Fruit fly (Drosophila melanogaster) whole organism, embryonic: ENCODE data around the gene CG3862.

Experiments used
- B-H2 ChIP-seq: fragments of 200-800 bp; sonication (Bioruptor generic); optimal IDR thresholded peaks from 2 replicates; lab custom pipeline; 2018; ENCODE audit warnings: missing biosample characterization, mild to moderate bottlenecking, missing genetic modification characterization
- Bgb ChIP-seq: fragments of 200-800 bp; sonication (Bioruptor generic); IDR thresholded peaks from 2 replicates; pipeline ENCODE4 v1.3.6; 2022; ENCODE audit warnings: missing biosample characterization, missing genetic modification characterization; ENCODE audit not compliant: partially characterized antibody
- CG10979 ChIP-seq: fragments of 200-800 bp; sonication (Bioruptor generic); optimal IDR thresholded peaks from 2 replicates; lab custom pipeline; 2018; ENCODE audit warnings: missing biosample characterization, mild to moderate bottlenecking, missing genetic modification characterization, moderate library complexity
- CG12071 ChIP-seq: fragments of 200-800 bp; sonication (Bioruptor generic); optimal IDR thresholded peaks from 3 replicates; lab custom pipeline; 2018; ENCODE audit warnings: missing biosample characterization, mild to moderate bottlenecking, missing genetic modification characterization
- CG13287 ChIP-seq: fragments of 200-800 bp; sonication (Bioruptor generic); IDR thresholded peaks from 2 replicates; pipeline ENCODE4 v1.3.6; 2022; ENCODE audit warnings: missing biosample characterization, missing genetic modification characterization; ENCODE audit not compliant: partially characterized antibody
- CG13624 ChIP-seq: fragments of 200-800 bp; sonication (Bioruptor generic); optimal IDR thresholded peaks from 2 replicates; lab custom pipeline; 2016; ENCODE audit warnings: missing biosample characterization, missing genetic modification characterization
- CG14860 ChIP-seq: fragments of 200-800 bp; sonication (Bioruptor generic); IDR thresholded peaks from 3 replicates; pipeline ENCODE4 v1.3.6; 2022; ENCODE audit warnings: missing biosample characterization, missing genetic modification characterization; ENCODE audit not compliant: partially characterized antibody
- CG1529 ChIP-seq: fragments of 200-800 bp; sonication (Bioruptor generic); optimal IDR thresholded peaks from 3 replicates; lab custom pipeline; 2018; ENCODE audit warnings: missing biosample characterization, missing genetic modification characterization
- CG15479 ChIP-seq: fragments of 200-800 bp; sonication (Bioruptor generic); optimal IDR thresholded peaks from 3 replicates; lab custom pipeline; 2019; ENCODE audit warnings: missing biosample characterization, mild to moderate bottlenecking, missing genetic modification characterization, moderate library complexity
- CG17328 ChIP-seq: fragments of 200-800 bp; sonication (Bioruptor generic); IDR thresholded peaks from 2 replicates; pipeline ENCODE4 v1.3.6; 2022; ENCODE audit warnings: missing biosample characterization, missing genetic modification characterization
- CG17359 ChIP-seq: fragments of 200-800 bp; sonication (Bioruptor generic); optimal IDR thresholded peaks from 3 replicates; lab custom pipeline; 2018; ENCODE audit warnings: missing biosample characterization, mild to moderate bottlenecking, missing genetic modification characterization, moderate library complexity
- CG30020 ChIP-seq: fragments of 200-800 bp; optimal IDR thresholded peaks from 2 replicates; lab custom pipeline; 2019; ENCODE audit warnings: missing biosample characterization, mild to moderate bottlenecking, missing genetic modification characterization, moderate library complexity
- CG3065 ChIP-seq: fragments of 200-800 bp; sonication (Bioruptor generic); optimal IDR thresholded peaks from 2 replicates; lab custom pipeline; 2016; ENCODE audit warnings: missing biosample characterization, missing genetic modification characterization
- CG31224 ChIP-seq: fragments of 200-800 bp; sonication (Bioruptor generic); IDR thresholded peaks from 2 replicates; pipeline ENCODE4 v1.3.6; 2022; ENCODE audit warnings: missing biosample characterization, missing genetic modification characterization
- CG3163 ChIP-seq: fragments of 200-800 bp; sonication (Bioruptor generic); optimal IDR thresholded peaks from 3 replicates; lab custom pipeline; 2016; ENCODE audit warnings: missing biosample characterization, missing genetic modification characterization
- CG34422 ChIP-seq: fragments of 200-800 bp; sonication (Bioruptor generic); IDR thresholded peaks from 3 replicates; pipeline ENCODE4 v1.3.6; 2022; ENCODE audit warnings: missing biosample characterization, missing genetic modification characterization
- CG42726 ChIP-seq: fragments of 200-800 bp; sonication (Bioruptor generic); IDR thresholded peaks from 2 replicates; pipeline ENCODE4 v1.3.6; 2022; ENCODE audit warnings: missing biosample characterization, missing genetic modification characterization; ENCODE audit not compliant: partially characterized antibody
- CG6272 ChIP-seq: fragments of 200-800 bp; sonication (Bioruptor generic); IDR thresholded peaks from 2 replicates; pipeline ENCODE4 v1.3.6; 2022; ENCODE audit warnings: missing biosample characterization, missing genetic modification characterization
- CG6791 ChIP-seq: fragments of 200-800 bp; sonication (Bioruptor generic); IDR thresholded peaks from 3 replicates; pipeline ENCODE4 v1.3.6; 2022; ENCODE audit warnings: missing biosample characterization, missing genetic modification characterization; ENCODE audit not compliant: partially characterized antibody
- CG7357 ChIP-seq: fragments of 200-800 bp; sonication (Bioruptor generic); IDR thresholded peaks from 3 replicates; pipeline ENCODE4 v1.3.6; 2022; ENCODE audit warnings: missing biosample characterization, missing genetic modification characterization
- CG7963 ChIP-seq: fragments of 200-800 bp; sonication (Bioruptor generic); IDR thresholded peaks from 3 replicates; pipeline ENCODE4 v1.3.6; 2022; ENCODE audit warnings: missing biosample characterization, missing genetic modification characterization; ENCODE audit not compliant: partially characterized antibody
- CG8478 ChIP-seq: fragments of >200 bp; optimal IDR thresholded peaks from 2 replicates; lab custom pipeline; 2018
- Chrac-16 ChIP-seq: fragments of 200-800 bp; sonication (Bioruptor generic); optimal IDR thresholded peaks from 3 replicates; lab custom pipeline; 2016; ENCODE audit warnings: missing biosample characterization, missing genetic modification characterization
- D19A ChIP-seq: fragments of 200-800 bp; optimal IDR thresholded peaks from 3 replicates; lab custom pipeline; 2019; ENCODE audit warnings: missing biosample characterization, mild to moderate bottlenecking, missing genetic modification characterization, moderate library complexity
- HLH4C ChIP-seq: fragments of 200-800 bp; sonication (Bioruptor generic); IDR thresholded peaks from 3 replicates; pipeline ENCODE4 v1.3.6; 2022; ENCODE audit warnings: missing biosample characterization, missing genetic modification characterization; ENCODE audit not compliant: partially characterized antibody
- Jarid2 ChIP-seq: fragments of 200-800 bp; sonication (Bioruptor generic); optimal IDR thresholded peaks from 3 replicates; lab custom pipeline; 2017; ENCODE audit warnings: mild to moderate bottlenecking, missing biosample characterization, missing genetic modification reagents, missing genetic modification characterization
- Meics ChIP-seq: fragments of 200-800 bp; sonication (Bioruptor generic); optimal IDR thresholded peaks from 2 replicates; lab custom pipeline; 2017; ENCODE audit warnings: missing biosample characterization, mild to moderate bottlenecking, missing genetic modification characterization
- NFAT ChIP-seq: fragments of 200-800 bp; sonication (Bioruptor generic); IDR thresholded peaks from 2 replicates; pipeline ENCODE4 v1.3.6; 2022; ENCODE audit warnings: missing biosample characterization, missing genetic modification characterization
- PHDP ChIP-seq: fragments of 200-800 bp; sonication (Bioruptor generic); optimal IDR thresholded peaks from 3 replicates; lab custom pipeline; 2018; ENCODE audit warnings: missing biosample characterization, mild to moderate bottlenecking, missing genetic modification characterization, moderate library complexity
- Sox100B ChIP-seq: fragments of 200-800 bp; sonication (Bioruptor generic); optimal IDR thresholded peaks from 3 replicates; lab custom pipeline; 2018; ENCODE audit warnings: missing biosample characterization, mild to moderate bottlenecking, missing genetic modification characterization
- Sry-δ ChIP-seq: fragments of 200-800 bp; sonication (Bioruptor generic); optimal IDR thresholded peaks from 2 replicates; lab custom pipeline; 2016; ENCODE audit warnings: missing biosample characterization, missing genetic modification characterization
- Trl ChIP-seq, 3 experiments: fragments of >200 bp in 2 of 3; fragments of 200-800 bp in 1 of 3; sonication (Bioruptor generic) in 1 of 3; optimal IDR thresholded peaks; 2 replicates in 1 of 3; 3 replicates in 2 of 3; lab custom pipeline; 2016 to 2017; ENCODE audit warnings: missing biosample characterization in 1 of 3, missing genetic modification characterization in 1 of 3
- az2 ChIP-seq: fragments of 200-800 bp; sonication (Bioruptor generic); optimal IDR thresholded peaks from 3 replicates; lab custom pipeline; 2016; ENCODE audit warnings: missing biosample characterization, missing genetic modification characterization
- bcd ChIP-seq: fragments of 200-800 bp; sonication (Bioruptor generic); optimal IDR thresholded peaks from 2 replicates; lab custom pipeline; 2017; ENCODE audit warnings: missing biosample characterization, mild to moderate bottlenecking, missing genetic modification characterization
- chinmo ChIP-seq: fragments of 200-800 bp; sonication (Bioruptor generic); IDR thresholded peaks from 4 replicates; pipeline ENCODE4 v1.3.6; 2022; ENCODE audit warnings: missing biosample characterization, missing genetic modification characterization; ENCODE audit not compliant: partially characterized antibody
- corto ChIP-seq: fragments of 200-800 bp; sonication (Bioruptor generic); optimal IDR thresholded peaks from 2 replicates; lab custom pipeline; 2016; ENCODE audit warnings: missing biosample characterization, mild to moderate bottlenecking, missing genetic modification characterization, moderate library complexity
- dm ChIP-seq: fragments of 200-800 bp; sonication (Bioruptor generic); optimal IDR thresholded peaks from 3 replicates; lab custom pipeline; 2016; ENCODE audit warnings: missing biosample characterization, missing genetic modification characterization
- fu2 ChIP-seq: fragments of 200-800 bp; sonication (Bioruptor generic); optimal IDR thresholded peaks from 2 replicates; lab custom pipeline; 2016; ENCODE audit warnings: missing biosample characterization, missing genetic modification characterization
- gcm2 ChIP-seq: fragments of 200-800 bp; sonication (Bioruptor generic); optimal IDR thresholded peaks from 2 replicates; lab custom pipeline; 2016; ENCODE audit warnings: missing biosample characterization, missing genetic modification characterization
- mld ChIP-seq: fragments of 200-800 bp; sonication (Bioruptor generic); IDR thresholded peaks from 3 replicates; pipeline ENCODE4 v1.3.6; 2022; ENCODE audit warnings: missing biosample characterization, missing genetic modification characterization; ENCODE audit not compliant: partially characterized antibody
- nerfin-1 ChIP-seq: fragments of 200-800 bp; sonication (Bioruptor generic); optimal IDR thresholded peaks from 3 replicates; lab custom pipeline; 2019; ENCODE audit warnings: missing biosample characterization, mild to moderate bottlenecking, missing genetic modification characterization, moderate library complexity
- sd ChIP-seq: fragments of 200-800 bp; sonication (Bioruptor generic); optimal IDR thresholded peaks from 3 replicates; lab custom pipeline; 2018; ENCODE audit warnings: missing biosample characterization, mild to moderate bottlenecking, missing genetic modification characterization, moderate library complexity
- seq ChIP-seq: fragments of 200-800 bp; sonication (Bioruptor generic); IDR thresholded peaks from 2 replicates; pipeline ENCODE4 v1.3.6; 2022; ENCODE audit warnings: missing biosample characterization, missing genetic modification characterization
- slbo ChIP-seq: fragments of 200-800 bp; sonication (Bioruptor generic); IDR thresholded peaks from 2 replicates; pipeline ENCODE4 v1.3.6; 2022; ENCODE audit warnings: missing biosample characterization, missing genetic modification characterization
- so ChIP-seq: fragments of 200-800 bp; sonication (Bioruptor generic); IDR thresholded peaks from 3 replicates; pipeline ENCODE4 v1.3.6; 2022; ENCODE audit warnings: missing biosample characterization, missing genetic modification characterization
- sqz ChIP-seq: fragments of 200-800 bp; sonication (Bioruptor generic); optimal IDR thresholded peaks from 3 replicates; lab custom pipeline; 2018; ENCODE audit warnings: missing biosample characterization, mild to moderate bottlenecking, missing genetic modification characterization
- zen2 ChIP-seq: fragments of 200-800 bp; sonication (Bioruptor generic); IDR thresholded peaks from 3 replicates; pipeline ENCODE4 v1.3.6; 2022; ENCODE audit warnings: missing biosample characterization, missing genetic modification characterization; ENCODE audit not compliant: partially characterized antibody
- zfh1 ChIP-seq: fragments of 200-800 bp; sonication (Bioruptor generic); IDR thresholded peaks from 3 replicates; pipeline ENCODE4 v1.3.6; 2022; ENCODE audit warnings: missing biosample characterization, missing genetic modification characterization

Gene CG3862

dm6 chr2L:850727-851257, 25.1 kb upstream of the CG3862 start, which contains the start of gene drongo (continued):
- TF ChIP-seq CG17328 (GFP tag; lab: Robert Waterston, UW) (peak; percentile 32; the same call in 1 of the 2 replicates), CG31224 (GFP tag; lab: Robert Waterston, UW) (no peak), CG30020 (tag; lab: Kevin White, UChicago) (peak; percentile 44), CG17359 (tag; lab: Kevin White, UChicago) (peak; percentile 9), CG8478 (no peak), Bgb (GFP tag; lab: Robert Waterston, UW) (no peak; the same call in 1 of the 2 replicates), NFAT (GFP tag; lab: Robert Waterston, UW) (peak; percentile 47; the same call in 1 of the 2 replicates), Trl (optimal IDR thresholded peaks at IDR 0.05; lab: Kevin White, UChicago) (no peak), Trl (GFP tag; optimal IDR thresholded peaks at IDR 0.05; lab: Kevin White, UChicago) (peak; percentile 53), Meics (GFP tag; lab: Kevin White, UChicago) (peak; percentile 11), seq (GFP tag; lab: Robert Waterston, UW) (no peak), CG10979 (no peak), D19A (tag; lab: Kevin White, UChicago) (peak; percentile 2), CG15479 (GFP tag; lab: Kevin White, UChicago) (peak; percentile 94), gcm2 (no peak), CG14860 (0 out of 3 replicates have a peak, but pooled peaks have one; percentile 48), CG34422 (GFP tag; lab: Robert Waterston, UW) (peak; percentile 60; the same call in 1 of the 3 replicates), sd (tag; lab: Kevin White, UChicago) (peak; percentile 86), zfh1 (0 out of 3 replicates have a peak, but pooled peaks have one; percentile 43), Jarid2 (peak; percentile 97), CG1529 (GFP tag; lab: Kevin White, UChicago) (peak; percentile 16), mld (GFP tag; lab: Robert Waterston, UW) (no peak), fu2 (GFP tag; lab: Kevin White, UChicago) (no peak), corto (GFP tag; lab: Kevin White, UChicago) (no peak), CG3065 (no peak), CG13287 (GFP tag; lab: Robert Waterston, UW) (peak; percentile 53; the same call in 1 of the 2 replicates), Sox100B (GFP tag; lab: Kevin White, UChicago) (no peak), CG7357 (0 out of 3 replicates have a peak, but pooled peaks have one; percentile 20), CG7963 (GFP tag; lab: Robert Waterston, UW) (no peak), CG6272 (GFP tag; lab: Robert Waterston, UW) (no peak; the same call in 1 of the 2 replicates), Sry-δ (GFP tag; lab: Kevin White, UChicago) (peak; percentile 61), az2 (GFP tag; lab: Kevin White, UChicago) (no peak), sqz (peak; percentile 39), nerfin-1 (tag; lab: Kevin White, UChicago) (peak; percentile 95), B-H2 (GFP tag; lab: Kevin White, UChicago) (peak; percentile 57), Chrac-16 (GFP tag; lab: Kevin White, UChicago) (no peak), CG6791 (peak; percentile 68), CG13624 (GFP tag; lab: Kevin White, UChicago) (peak; percentile 65), so (peak; percentile 50; the same call in 1 of the 3 replicates), bcd (GFP tag; lab: Kevin White, UChicago) (peak; percentile 7), CG12071 (GFP tag; lab: Kevin White, UChicago) (peak; percentile 38), dm (GFP tag; lab: Kevin White, UChicago) (peak; percentile 14), chinmo (peak; percentile 87), CG42726 (GFP tag; lab: Robert Waterston, UW) (peak; percentile 83), PHDP (peak; percentile 55), slbo (GFP tag; lab: Robert Waterston, UW) (peak; percentile 33), HLH4C (peak; percentile 43), CG3163 (GFP tag; lab: Kevin White, UChicago) (peak; percentile 18), zen2 (GFP tag; lab: Robert Waterston, UW) (no peak; the same call in 1 of the 3 replicates)
